Fruit fly (Drosophila melanogaster): ENCODE data around the gene CG9386.
A peak's percentile ranks its signal among the peaks of the same experiment; 100 is the strongest.

Gene CG9386

DNA sequence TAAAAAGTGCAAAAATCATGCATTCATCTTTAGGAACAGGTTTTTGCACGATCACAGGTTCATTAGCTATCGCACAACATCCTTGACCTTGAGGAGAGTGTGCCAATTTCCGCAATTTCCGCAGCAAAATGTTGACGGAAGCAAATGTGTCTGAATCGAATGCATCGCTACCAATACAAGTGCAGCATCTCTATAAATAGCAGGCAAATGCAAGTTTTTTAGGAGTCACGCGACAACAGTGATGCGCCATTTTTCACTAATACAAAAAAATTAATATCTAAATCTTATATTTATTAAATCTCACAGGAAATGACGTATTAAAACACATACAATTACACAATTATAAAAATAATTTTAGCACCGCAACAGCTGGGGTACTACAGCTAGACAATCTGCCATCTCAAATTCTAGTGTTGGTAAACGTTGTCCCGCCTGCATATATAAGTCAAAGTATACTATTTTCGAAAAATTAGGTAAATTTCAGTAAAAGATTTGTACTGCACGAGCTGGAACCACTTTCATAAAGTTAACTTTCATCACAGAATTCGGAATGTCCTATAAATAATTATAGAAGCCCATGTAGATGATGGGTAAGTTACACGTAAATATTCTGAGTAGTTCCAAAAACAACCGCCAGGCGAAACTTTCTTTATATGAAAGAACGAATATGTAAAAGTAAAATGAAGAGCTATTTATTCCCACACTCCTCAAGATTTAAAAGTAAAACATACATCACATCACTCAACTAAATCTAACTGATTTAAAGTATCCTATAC is 18.8 kb upstream of the CG9386 start, which contains the start of gene CG9399 (continued):
- TF ChIP-seq Lpt (GFP tag; optimal IDR thresholded peaks at IDR 0.05), result no peak
- TF ChIP-seq bigmax (GFP tag; optimal IDR thresholded peaks at IDR 0.05), result peak; percentile 71
- peak; percentile 98 for TF ChIP-seq Chrac-16 (GFP tag; optimal IDR thresholded peaks at IDR 0.05)
- peak; percentile 88 for TF ChIP-seq ham (GFP tag; IDR thresholded peaks at IDR 0.05)
- TF ChIP-seq Sry-δ (GFP tag; optimal IDR thresholded peaks at IDR 0.05), result peak; percentile 73
- peak; percentile 98 for TF ChIP-seq otp (GFP tag; IDR thresholded peaks at IDR 0.05)
- TF ChIP-seq CG15514 (GFP tag; optimal IDR thresholded peaks at IDR 0.05), result peak; percentile 90
- TF ChIP-seq Tbp (GFP tag; optimal IDR thresholded peaks at IDR 0.05), result peak; percentile 68
- TF ChIP-seq Hr39 (optimal IDR thresholded peaks at IDR 0.05), result no peak
- peak in 1 of 2 experiments; percentile 99 for TF ChIP-seq Eip74EF (GFP tag; optimal IDR thresholded peaks at IDR 0.05)
- TF ChIP-seq CG31224 (GFP tag; IDR thresholded peaks at IDR 0.05), result peak; percentile 91
- TF ChIP-seq chn (GFP tag; optimal IDR thresholded peaks at IDR 0.05), result peak; percentile 97
- peak in 1 of 3 experiments; percentile 36 for TF ChIP-seq Stat92E (GFP tag; optimal IDR thresholded peaks at IDR 0.05)
- TF ChIP-seq CG12769 (tag; optimal IDR thresholded peaks at IDR 0.05), result peak; percentile 86
- TF ChIP-seq ems (GFP tag; optimal IDR thresholded peaks at IDR 0.05), result peak; percentile 94
- TF ChIP-seq Aef1 (GFP tag; IDR thresholded peaks at IDR 0.05), result peak; percentile 98
- peak; percentile 99 for TF ChIP-seq Xrp1 (GFP tag; IDR thresholded peaks at IDR 0.05)
- peak; percentile 79 for TF ChIP-seq kni (GFP tag; optimal IDR thresholded peaks at IDR 0.05)
- TF ChIP-seq gro (GFP tag; optimal IDR thresholded peaks at IDR 0.05), result peak; percentile 89
- TF ChIP-seq Ravus (GFP tag; IDR thresholded peaks at IDR 0.05), result peak; percentile 85
- TF ChIP-seq CG16813 (GFP tag; IDR thresholded peaks at IDR 0.05; ENCODE audit: partially characterized antibody), result peak; percentile 52; the same call in 2 of the 3 replicates
- peak; percentile 91 for TF ChIP-seq jumu (GFP tag; optimal IDR thresholded peaks at IDR 0.05)
- peak; percentile 98 for TF ChIP-seq CG6272 (GFP tag; IDR thresholded peaks at IDR 0.05)
- peak; percentile 90 for TF ChIP-seq CG33213 (GFP tag; optimal IDR thresholded peaks at IDR 0.05)
- peak; percentile 95 for TF ChIP-seq CG12155 (GFP tag; optimal IDR thresholded peaks at IDR 0.05)
- peak; percentile 84 for TF ChIP-seq fd64A (GFP tag; optimal IDR thresholded peaks at IDR 0.05)
- peak; percentile 99 for TF ChIP-seq Med (GFP tag)
- TF ChIP-seq CG12219 (GFP tag; optimal IDR thresholded peaks at IDR 0.05), result peak; percentile 90
- peak; percentile 84 for TF ChIP-seq Nf-YC (tag; optimal IDR thresholded peaks at IDR 0.05)
- peak; percentile 85 for TF ChIP-seq CG30020 (tag; optimal IDR thresholded peaks at IDR 0.05)
- TF ChIP-seq gem (tag; optimal IDR thresholded peaks at IDR 0.05), result peak; percentile 99
- TF ChIP-seq CG11504 (tag; optimal IDR thresholded peaks at IDR 0.05), result peak; percentile 96
- peak; percentile 95 for TF ChIP-seq zen (tag; optimal IDR thresholded peaks at IDR 0.05)
- peak; percentile 92 for TF ChIP-seq twi (tag; optimal IDR thresholded peaks at IDR 0.05)
- peak; percentile 99 for TF ChIP-seq CG10366 (GFP tag; IDR thresholded peaks at IDR 0.05)
- TF ChIP-seq HLH3B (GFP tag; IDR thresholded peaks at IDR 0.05), result peak; percentile 98
- TF ChIP-seq CG4730 (GFP tag; IDR thresholded peaks at IDR 0.05), result peak; percentile 97
- no peak for TF ChIP-seq CG1832 (GFP tag; optimal IDR thresholded peaks at IDR 0.05)
- peak; percentile 95 for TF ChIP-seq Sox100B (GFP tag; optimal IDR thresholded peaks at IDR 0.05)
- peak; percentile 98 for TF ChIP-seq gcm (GFP tag; optimal IDR thresholded peaks at IDR 0.05)
- no peak for TF ChIP-seq Kr (GFP tag; optimal IDR thresholded peaks at IDR 0.05)
- peak; percentile 85 for TF ChIP-seq Doc2 (GFP tag; IDR thresholded peaks at IDR 0.05)
- peak; percentile 93 for TF ChIP-seq sug (tag; optimal IDR thresholded peaks at IDR 0.05)
- TF ChIP-seq NK7.1 (GFP tag; optimal IDR thresholded peaks at IDR 0.05), result peak; percentile 68
- peak; percentile 98 for TF ChIP-seq ase (GFP tag; IDR thresholded peaks at IDR 0.05)
- TF ChIP-seq CG4707 (GFP tag; optimal IDR thresholded peaks at IDR 0.05), result peak; percentile 86
- peak; percentile 97 for TF ChIP-seq cato (GFP tag; optimal IDR thresholded peaks at IDR 0.05; ENCODE audit: borderline replicate concordance)
- TF ChIP-seq BEAF-32 (GFP tag; optimal IDR thresholded peaks at IDR 0.05), result peak; percentile 73
- TF ChIP-seq cad (GFP tag; optimal IDR thresholded peaks at IDR 0.05), result no peak

All from whole organism, embryonic.